Fruit fly (Drosophila melanogaster) whole organism, embryonic: ENCODE results near the gene ea.
A peak's percentile ranks its signal among the peaks of the same experiment; 100 is the strongest.

ENCODE experiments used
- BtbVII ChIP-seq: fragments of 200-800 bp; sonication (Bioruptor generic); optimal IDR thresholded peaks from 3 replicates; lab custom pipeline; 2017; ENCODE audit warnings: missing biosample characterization, mild to moderate bottlenecking, missing genetic modification characterization
- CG10321 ChIP-seq: fragments of 200-800 bp; sonication (Bioruptor generic); IDR thresholded peaks from 2 replicates; pipeline ENCODE4 v1.3.6; 2022; ENCODE audit warnings: missing biosample characterization, missing genetic modification characterization
- CG12104 ChIP-seq: fragments of 200-800 bp; sonication (Bioruptor generic); optimal IDR thresholded peaks from 3 replicates; lab custom pipeline; 2016; ENCODE audit warnings: missing biosample characterization, missing genetic modification characterization
- CG12236 ChIP-seq: fragments of 200-800 bp; sonication (Bioruptor generic); optimal IDR thresholded peaks from 2 replicates; lab custom pipeline; 2016; ENCODE audit warnings: missing biosample characterization, missing genetic modification characterization
- CG14710 ChIP-seq: fragments of 200-800 bp; sonication (Bioruptor generic); optimal IDR thresholded peaks from 3 replicates; lab custom pipeline; 2019; ENCODE audit warnings: missing biosample characterization, mild to moderate bottlenecking, missing genetic modification characterization, moderate library complexity
- CG15514 ChIP-seq: fragments of 200-800 bp; sonication (Bioruptor generic); optimal IDR thresholded peaks from 3 replicates; lab custom pipeline; 2017; ENCODE audit warnings: missing biosample characterization, missing genetic modification characterization, mild to moderate bottlenecking, moderate library complexity, missing genetic modification reagents
- CG1602 ChIP-seq: fragments of 200-800 bp; sonication (Bioruptor generic); optimal IDR thresholded peaks from 3 replicates; lab custom pipeline; 2016; ENCODE audit warnings: missing biosample characterization, missing genetic modification characterization
- CG2120 ChIP-seq: fragments of 200-800 bp; sonication (Bioruptor generic); optimal IDR thresholded peaks from 3 replicates; lab custom pipeline; 2016; ENCODE audit warnings: missing biosample characterization, missing genetic modification characterization
- CG2199 ChIP-seq: fragments of 200-800 bp; sonication (Bioruptor generic); IDR thresholded peaks from 3 replicates; pipeline ENCODE4 v1.3.6; 2022; ENCODE audit warnings: missing biosample characterization, missing genetic modification characterization
- CG32767 ChIP-seq: fragments of 200-800 bp; sonication (Bioruptor generic); IDR thresholded peaks from 2 replicates; pipeline ENCODE4 v1.3.6; 2022; ENCODE audit warnings: missing biosample characterization, missing genetic modification characterization
- CG34422 ChIP-seq: fragments of 200-800 bp; sonication (Bioruptor generic); IDR thresholded peaks from 3 replicates; pipeline ENCODE4 v1.3.6; 2022; ENCODE audit warnings: missing biosample characterization, missing genetic modification characterization
- CG3838 ChIP-seq: fragments of 200-800 bp; sonication (Bioruptor generic); optimal IDR thresholded peaks from 3 replicates; lab custom pipeline; 2016; ENCODE audit warnings: missing biosample characterization, missing genetic modification characterization
- CG4328 ChIP-seq: fragments of 200-800 bp; sonication (Bioruptor generic); optimal IDR thresholded peaks from 3 replicates; lab custom pipeline; 2017; ENCODE audit warnings: missing biosample characterization, missing genetic modification reagents, missing genetic modification characterization
- CG6654 ChIP-seq: fragments of 200-800 bp; sonication (Bioruptor generic); optimal IDR thresholded peaks from 2 replicates; lab custom pipeline; 2017; ENCODE audit warnings: missing biosample characterization, mild to moderate bottlenecking, missing genetic modification characterization
- CG8290 ChIP-seq, 3 experiments: fragments of 200-800 bp; sonication (Bioruptor generic); optimal IDR thresholded peaks; 2 replicates each; lab custom pipeline; 2016 to 2019; ENCODE audit warnings: missing biosample characterization in 3 of 3, missing genetic modification characterization in 3 of 3, mild to moderate bottlenecking in 2 of 3, moderate library complexity in 1 of 3
- CG8765 ChIP-seq: fragments of 200-800 bp; sonication (Bioruptor generic); IDR thresholded peaks from 2 replicates; pipeline ENCODE4 v1.3.6; 2022; ENCODE audit warnings: missing biosample characterization, missing genetic modification characterization
- Dll ChIP-seq: fragments of 200-800 bp; sonication (Bioruptor generic); IDR thresholded peaks from 4 replicates; pipeline ENCODE4 v1.3.6; 2022; ENCODE audit warnings: missing biosample characterization, missing genetic modification characterization; ENCODE audit not compliant: partially characterized antibody
- Doc2 ChIP-seq: fragments of 200-800 bp; sonication (Bioruptor generic); IDR thresholded peaks from 2 replicates; pipeline ENCODE4 v1.3.6; 2022; ENCODE audit warnings: missing biosample characterization, missing genetic modification characterization
- Dref ChIP-seq: fragments of 200-800 bp; sonication (Bioruptor generic); IDR thresholded peaks from 2 replicates; pipeline ENCODE4 v1.3.6; 2022; ENCODE audit warnings: missing biosample characterization, missing genetic modification characterization
- Elba2 ChIP-seq: fragments of 200-800 bp; sonication (Bioruptor generic); optimal IDR thresholded peaks from 3 replicates; lab custom pipeline; 2016; ENCODE audit warnings: missing biosample characterization, missing genetic modification characterization
- Ets97D ChIP-seq: fragments of 200-800 bp; sonication (Bioruptor generic); optimal IDR thresholded peaks from 3 replicates; lab custom pipeline; 2016; ENCODE audit warnings: missing biosample characterization, missing genetic modification characterization
- MBD-R2 ChIP-seq: fragments of 200-800 bp; sonication (Bioruptor generic); IDR thresholded peaks from 2 replicates; pipeline ENCODE4 v1.3.6; 2022; ENCODE audit warnings: missing biosample characterization, missing genetic modification characterization
- Med ChIP-seq: fragments of 200-800 bp; sonication (Bioruptor generic); peaks from one replicate; lab custom pipeline; 2016; ENCODE audit warnings: missing biosample characterization, missing genetic modification characterization, mild to moderate bottlenecking, inconsistent platforms, moderate library complexity
- Oaz ChIP-seq: fragments of 200-800 bp; sonication (Bioruptor generic); IDR thresholded peaks from 2 replicates; pipeline ENCODE4 v1.3.6; 2022; ENCODE audit warnings: missing biosample characterization, missing genetic modification characterization
- PHDP ChIP-seq: fragments of 200-800 bp; sonication (Bioruptor generic); optimal IDR thresholded peaks from 3 replicates; lab custom pipeline; 2018; ENCODE audit warnings: missing biosample characterization, mild to moderate bottlenecking, missing genetic modification characterization, moderate library complexity
- Scr ChIP-seq: fragments of 200-800 bp; sonication (Bioruptor generic); IDR thresholded peaks from 2 replicates; pipeline ENCODE4 v1.3.6; 2022; ENCODE audit warnings: missing biosample characterization, missing genetic modification characterization; ENCODE audit not compliant: partially characterized antibody
- Side ChIP-seq: fragments of 200-800 bp; sonication (Bioruptor generic); optimal IDR thresholded peaks from 2 replicates; lab custom pipeline; 2016; ENCODE audit warnings: missing biosample characterization, missing genetic modification characterization
- Sry-δ ChIP-seq: fragments of 200-800 bp; sonication (Bioruptor generic); optimal IDR thresholded peaks from 2 replicates; lab custom pipeline; 2016; ENCODE audit warnings: missing biosample characterization, missing genetic modification characterization
- YL-1 ChIP-seq: fragments of 200-800 bp; sonication (Bioruptor generic); optimal IDR thresholded peaks from 3 replicates; lab custom pipeline; 2017; ENCODE audit warnings: missing biosample characterization, mild to moderate bottlenecking, missing genetic modification characterization
- ato ChIP-seq: fragments of 200-800 bp; sonication (Bioruptor generic); IDR thresholded peaks from 2 replicates; pipeline ENCODE4 v1.3.6; 2022; ENCODE audit warnings: missing biosample characterization, missing genetic modification characterization; ENCODE audit not compliant: partially characterized antibody
- bbx ChIP-seq: fragments of 200-800 bp; sonication (Bioruptor generic); IDR thresholded peaks from 2 replicates; pipeline ENCODE4 v1.3.6; 2022; ENCODE audit warnings: missing biosample characterization, missing genetic modification characterization; ENCODE audit not compliant: partially characterized antibody
- chinmo ChIP-seq: fragments of 200-800 bp; sonication (Bioruptor generic); IDR thresholded peaks from 4 replicates; pipeline ENCODE4 v1.3.6; 2022; ENCODE audit warnings: missing biosample characterization, missing genetic modification characterization; ENCODE audit not compliant: partially characterized antibody
- crp ChIP-seq, 2 experiments: fragments of 200-800 bp; sonication (Bioruptor generic); optimal IDR thresholded peaks; 2 replicates in 1 of 2; 3 replicates in 1 of 2; lab custom pipeline; 2017; ENCODE audit warnings: missing biosample characterization in 2 of 2, missing genetic modification characterization in 2 of 2, mild to moderate bottlenecking in 1 of 2, moderate library complexity in 1 of 2
- dpn ChIP-seq, 2 experiments: fragments of 200-800 bp; sonication (Bioruptor generic); optimal IDR thresholded peaks; 3 replicates each; lab custom pipeline; 2016; ENCODE audit warnings: missing biosample characterization in 2 of 2, missing genetic modification characterization in 2 of 2
- her ChIP-seq: fragments of 200-800 bp; sonication (Bioruptor generic); optimal IDR thresholded peaks from 2 replicates; lab custom pipeline; 2016; ENCODE audit warnings: missing biosample characterization, missing genetic modification characterization
- insv ChIP-seq, 2 experiments: fragments of 200-800 bp; sonication (Bioruptor generic); optimal IDR thresholded peaks; 3 replicates each; lab custom pipeline; 2016 to 2018; ENCODE audit warnings: missing biosample characterization in 2 of 2, missing genetic modification characterization in 2 of 2
- oc ChIP-seq: fragments of 200-800 bp; sonication (Bioruptor generic); optimal IDR thresholded peaks from 2 replicates; lab custom pipeline; 2018; ENCODE audit warnings: missing biosample characterization, mild to moderate bottlenecking, missing genetic modification characterization, moderate library complexity
- pzg ChIP-seq: fragments of 200-800 bp; sonication (Bioruptor generic); optimal IDR thresholded peaks from 3 replicates; lab custom pipeline; 2018; ENCODE audit warnings: missing biosample characterization, mild to moderate bottlenecking, missing genetic modification characterization, moderate library complexity
- toy ChIP-seq: fragments of 200-800 bp; sonication (Bioruptor generic); IDR thresholded peaks from 2 replicates; pipeline ENCODE4 v1.3.6; 2022; ENCODE audit warnings: missing biosample characterization, missing genetic modification characterization
- unpg ChIP-seq: fragments of 200-800 bp; sonication (Bioruptor generic); optimal IDR thresholded peaks from 3 replicates; lab custom pipeline; 2018; ENCODE audit warnings: missing biosample characterization, mild to moderate bottlenecking, missing genetic modification characterization, moderate library complexity
- zen2 ChIP-seq: fragments of 200-800 bp; sonication (Bioruptor generic); IDR thresholded peaks from 3 replicates; pipeline ENCODE4 v1.3.6; 2022; ENCODE audit warnings: missing biosample characterization, missing genetic modification characterization; ENCODE audit not compliant: partially characterized antibody

The ea gene

DNA sequence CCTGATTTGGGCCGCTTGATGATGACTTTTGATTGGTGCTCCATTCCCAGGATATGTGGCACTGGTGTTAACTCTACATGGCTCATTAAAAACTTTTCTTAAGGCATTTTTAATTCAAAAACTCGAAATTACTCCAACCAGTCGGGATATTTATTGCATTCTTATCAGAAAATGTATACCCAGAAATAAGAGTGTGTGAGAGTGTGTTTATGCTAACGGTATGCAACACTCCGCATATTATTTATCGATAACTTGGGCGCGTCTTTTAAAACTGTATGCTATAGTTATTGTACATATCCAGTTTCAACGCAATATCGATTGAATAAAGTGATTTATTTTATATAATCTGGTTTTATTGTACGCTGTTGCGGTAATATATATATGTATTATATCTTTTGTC, 38.9 kb downstream of the ea start, which contains the start of gene CG34404 (continued):
- TF ChIP-seq Med (GFP tag; lab: Kevin White, UChicago) (peak; percentile 66), CG6654 (GFP tag; lab: Kevin White, UChicago) (no peak), Ets97D (GFP tag; lab: Kevin White, UChicago) (peak; percentile 4), crp (GFP tag; optimal IDR thresholded peaks at IDR 0.05; lab: Kevin White, UChicago) (peak in 1 of 2 experiments; percentile 36), oc (tag; lab: Kevin White, UChicago) (no peak), PHDP (no peak), CG1602 (no peak), CG8290 (GFP tag; optimal IDR thresholded peaks at IDR 0.05; lab: Kevin White, UChicago) (no peak), CG8290 (tag; optimal IDR thresholded peaks at IDR 0.05; lab: Kevin White, UChicago) (peak in 1 of 2 experiments; percentile 28), CG14710 (tag; lab: Kevin White, UChicago) (peak; percentile 42), CG3838 (no peak), Scr (GFP tag; lab: Robert Waterston, UW) (peak; percentile 54; the same call in 1 of the 2 replicates), CG2120 (GFP tag; lab: Kevin White, UChicago) (peak; percentile 15), CG12236 (GFP tag; lab: Kevin White, UChicago) (no peak), Side (GFP tag; lab: Kevin White, UChicago) (peak; percentile 19), CG10321 (GFP tag; lab: Robert Waterston, UW) (no peak), Elba2 (GFP tag; lab: Kevin White, UChicago) (peak; percentile 31), CG34422 (GFP tag; lab: Robert Waterston, UW) (no peak), CG15514 (GFP tag; lab: Kevin White, UChicago) (peak; percentile 50), Doc2 (no peak), unpg (GFP tag; lab: Kevin White, UChicago) (peak; percentile 6), insv (GFP tag; optimal IDR thresholded peaks at IDR 0.05; lab: Kevin White, UChicago) (peak; percentile 61 to 96), MBD-R2 (GFP tag; lab: Robert Waterston, UW) (peak; percentile 39; the same call in 1 of the 2 replicates), her (GFP tag; lab: Kevin White, UChicago) (peak; percentile 4), chinmo (GFP tag; lab: Robert Waterston, UW) (0 out of 4 replicates have a peak, but pooled peaks have one; percentile 57), CG8765 (no peak), dpn (GFP tag; optimal IDR thresholded peaks at IDR 0.05; lab: Kevin White, UChicago) (peak in 1 of 2 experiments; percentile 8), BtbVII (GFP tag; lab: Kevin White, UChicago) (no peak), CG12104 (GFP tag; lab: Kevin White, UChicago) (no peak), YL-1 (GFP tag; lab: Kevin White, UChicago) (peak; percentile 9), pzg (GFP tag; lab: Kevin White, UChicago) (peak; percentile 46), toy (GFP tag; lab: Robert Waterston, UW) (no peak), Oaz (GFP tag; lab: Robert Waterston, UW) (no peak), ato (GFP tag; lab: Robert Waterston, UW) (peak; percentile 17; the same call in 1 of the 2 replicates), Sry-δ (GFP tag; lab: Kevin White, UChicago) (peak; percentile 31), CG2199 (GFP tag; lab: Robert Waterston, UW) (no peak), CG32767 (GFP tag; lab: Robert Waterston, UW) (peak; percentile 75), zen2 (GFP tag; lab: Robert Waterston, UW) (peak; percentile 32; the same call in 2 of the 3 replicates), Dref (peak; percentile 73), Dll (GFP tag; lab: Robert Waterston, UW) (0 out of 4 replicates have a peak, but pooled peaks have one; percentile 46), CG4328 (GFP tag; lab: Kevin White, UChicago) (no peak), bbx (GFP tag; lab: Robert Waterston, UW) (peak; percentile 39)
